Fruit fly (Drosophila melanogaster): Measurements from ENCODE around the gene CG42832.

- TF ChIP-seq Sin3A (optimal IDR thresholded peaks at IDR 0.05): no peak
- TF ChIP-seq psq (optimal IDR thresholded peaks at IDR 0.05): no peak
- TF ChIP-seq ttk (optimal IDR thresholded peaks at IDR 0.05): no peak
Observed at dm6 chr3L:11578847-11579246, 31.1 kb upstream of the CG42832 start.
